Worm (Caenorhabditis elegans): ENCODE measurements around the gene got-1.2.

got-1.2 gene

DNA sequence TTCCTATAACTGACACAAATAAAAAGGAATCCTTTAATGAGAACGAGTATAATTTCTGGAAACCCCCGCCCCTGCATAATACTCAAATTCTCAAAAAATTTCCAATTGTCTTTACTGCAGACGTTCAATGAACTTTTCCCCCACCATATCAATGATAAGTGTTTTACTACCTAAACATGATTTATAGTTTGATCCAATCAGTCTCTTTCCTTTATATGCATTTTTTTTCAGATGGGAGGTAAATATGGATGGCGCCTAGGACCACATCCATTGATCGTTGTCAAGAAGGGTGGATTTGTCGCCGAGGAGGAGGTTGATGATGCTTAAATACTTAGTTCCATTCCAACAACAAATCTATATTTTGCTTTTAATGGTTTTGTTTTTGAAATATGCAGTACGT, 5.8 kb downstream of the got-1.2 start:
- TF ChIP-seq syd-9 (tag; optimal IDR thresholded peaks at IDR 0.05) (no peak), ztf-16 (tag; optimal IDR thresholded peaks at IDR 0.05) (no peak), lim-6 (tag; optimal IDR thresholded peaks at IDR 0.05) (no peak), ceh-9 (tag; optimal IDR thresholded peaks at IDR 0.05) (no peak), unc-3 (GFP tag; conservative IDR thresholded peaks at IDR 0.05) (no peak), unc-3 (tag; optimal IDR thresholded peaks at IDR 0.05) (no peak), hlh-15 (tag; optimal IDR thresholded peaks at IDR 0.05) (no peak), pros-1 (tag; optimal IDR thresholded peaks at IDR 0.05) (no peak), pha-2 (tag; optimal IDR thresholded peaks at IDR 0.05) (no peak), K09A11.1 (tag; optimal IDR thresholded peaks at IDR 0.05; ENCODE audit: insufficient read depth) (no peak), elt-4 (tag; optimal IDR thresholded peaks at IDR 0.05) (no peak)

DNA sequence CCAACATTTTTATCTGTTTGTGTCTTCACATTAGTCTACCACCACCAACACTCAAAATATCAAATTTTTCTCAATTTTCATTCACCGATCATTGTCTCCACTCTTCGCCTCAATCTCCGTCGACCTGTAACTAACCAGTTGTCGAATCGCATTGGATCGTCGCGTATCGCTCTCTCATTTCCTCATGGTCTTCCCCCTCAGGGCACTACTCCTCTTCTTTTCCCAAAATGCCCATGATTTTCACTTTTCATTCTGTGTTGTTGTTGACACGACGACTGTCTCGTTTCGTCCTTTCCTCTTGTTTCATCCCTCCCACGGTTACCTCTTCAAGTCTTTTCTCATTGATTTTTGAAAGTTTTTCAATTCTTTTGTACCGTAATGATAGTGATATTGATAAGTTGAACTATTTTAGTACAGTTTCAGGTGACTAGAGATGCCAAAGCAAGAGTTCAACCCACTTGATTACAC, 6.9 kb downstream of the got-1.2 start, which contains the start of gene T01C8.2:
Gene T01C8.2, plus strand, starts transcription at position 418 of the 468 bp plus-strand sequence.
- TF ChIP-seq pag-3 (tag; optimal IDR thresholded peaks at IDR 0.05; ENCODE audit: borderline replicate concordance) (no peak), hlh-6 (tag; optimal IDR thresholded peaks at IDR 0.05) (no peak), ceh-31 (tag; optimal IDR thresholded peaks at IDR 0.05) (no peak), eyg-1 (tag; optimal IDR thresholded peaks at IDR 0.05) (no peak), ceh-24 (tag; optimal IDR thresholded peaks at IDR 0.05) (no peak), elt-4 (tag; optimal IDR thresholded peaks at IDR 0.05) (no peak), mec-3 (tag; optimal IDR thresholded peaks at IDR 0.05; ENCODE audit: borderline replicate concordance) (no peak), fax-1 (tag; optimal IDR thresholded peaks at IDR 0.05) (no peak), nhr-232 (tag; optimal IDR thresholded peaks at IDR 0.05) (no peak), unc-3 (GFP tag; conservative IDR thresholded peaks at IDR 0.05) (no peak), unc-3 (tag; optimal IDR thresholded peaks at IDR 0.05) (no peak), madf-2 (tag; optimal IDR thresholded peaks at IDR 0.05) (no peak), ama-1 (optimal IDR thresholded peaks at IDR 0.05) (no peak), pqm-1 (tag; optimal IDR thresholded peaks at IDR 0.05) (no peak)

DNA sequence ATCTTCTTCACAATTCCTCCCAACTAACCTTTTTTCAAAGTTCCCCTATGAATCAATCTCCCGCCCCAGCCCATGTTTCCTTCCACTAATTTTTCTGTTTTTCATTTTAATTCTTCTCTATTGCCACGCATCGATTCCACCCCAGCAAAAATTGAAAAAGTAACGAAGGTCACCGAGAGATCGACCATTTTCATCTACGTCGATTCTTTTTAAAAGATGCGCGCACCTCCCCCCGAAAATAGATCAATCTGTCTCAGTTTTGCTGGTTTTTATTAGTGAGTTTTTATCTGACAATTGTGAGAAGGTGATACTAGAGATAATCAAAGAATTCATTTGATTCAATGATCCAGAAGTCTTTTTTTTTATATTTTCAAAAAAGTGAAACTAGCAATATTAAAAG, 8.9 kb downstream of the got-1.2 start:
- TF ChIP-seq pqm-1 (tag; optimal IDR thresholded peaks at IDR 0.05): no peak
- TF ChIP-seq K02D7.2 (tag; optimal IDR thresholded peaks at IDR 0.05): no peak
- no peak for TF ChIP-seq ahr-1 (tag; optimal IDR thresholded peaks at IDR 0.05)
- TF ChIP-seq elt-4 (tag; optimal IDR thresholded peaks at IDR 0.05): no peak
- no peak for TF ChIP-seq ref-2 (tag; optimal IDR thresholded peaks at IDR 0.05)
- no peak for TF ChIP-seq elt-2 (tag; optimal IDR thresholded peaks at IDR 0.05)
- TF ChIP-seq ceh-6 (GFP tag; optimal IDR thresholded peaks at IDR 0.05): no peak
- TF ChIP-seq sox-2 (GFP tag; IDR thresholded peaks at IDR 0.05): no peak
- no peak for TF ChIP-seq gmeb-2 (tag; optimal IDR thresholded peaks at IDR 0.05)
- TF ChIP-seq hlh-13 (GFP tag; optimal IDR thresholded peaks at IDR 0.05): no peak
- no peak for TF ChIP-seq pha-4 (tag; optimal IDR thresholded peaks at IDR 0.05)
- no peak for TF ChIP-seq dmd-4 (tag; optimal IDR thresholded peaks at IDR 0.05; ENCODE audit: borderline replicate concordance)
- no peak for TF ChIP-seq pax-1 (tag; optimal IDR thresholded peaks at IDR 0.05)
- TF ChIP-seq che-1 (tag; optimal IDR thresholded peaks at IDR 0.05): no peak
- no peak for TF ChIP-seq zip-5 (tag; optimal IDR thresholded peaks at IDR 0.05)
- no peak for TF ChIP-seq pag-3 (tag; optimal IDR thresholded peaks at IDR 0.05; ENCODE audit: borderline replicate concordance)
- no peak for TF ChIP-seq Y22D7AL.16 (tag; optimal IDR thresholded peaks at IDR 0.05)
- no peak for TF ChIP-seq F13H6.1 (tag; optimal IDR thresholded peaks at IDR 0.05)
- no peak for TF ChIP-seq eyg-1 (tag; optimal IDR thresholded peaks at IDR 0.05)

DNA sequence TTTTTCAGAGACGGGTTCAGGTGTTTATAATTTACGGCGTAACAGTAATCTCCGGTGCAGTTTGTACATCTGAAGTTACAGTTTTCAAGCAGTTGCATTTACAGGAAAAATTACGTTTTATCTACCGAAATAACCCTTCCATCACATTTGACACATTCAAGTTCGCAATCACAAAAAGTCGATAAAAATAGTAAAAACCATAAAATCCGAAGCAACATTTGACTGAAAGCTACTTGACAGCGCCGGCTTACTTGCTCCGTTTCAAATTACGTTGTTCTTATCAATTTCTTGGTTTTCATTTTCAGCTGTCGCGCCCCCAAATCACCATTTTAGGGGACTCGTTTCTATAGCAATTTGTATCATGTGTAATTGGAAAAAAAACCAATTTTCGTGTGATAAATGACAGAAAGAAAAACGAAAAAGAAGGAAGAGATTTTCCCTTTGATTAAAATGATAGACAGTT, 10.1 kb downstream of the got-1.2 start, which contains the start of gene T01C8.3:
Gene T01C8.3, minus strand, starts transcription at position 413 of the 463 bp plus-strand sequence.
- TF ChIP-seq ceh-2 (tag; optimal IDR thresholded peaks at IDR 0.05): no peak
- no peak for TF ChIP-seq unc-55 (GFP tag; optimal IDR thresholded peaks at IDR 0.05)
- no peak for TF ChIP-seq ets-4 (tag; optimal IDR thresholded peaks at IDR 0.05)
- TF ChIP-seq madf-2 (tag; optimal IDR thresholded peaks at IDR 0.05): no peak
- no peak for TF ChIP-seq hlh-8 (tag; optimal IDR thresholded peaks at IDR 0.05)
